Worm (Caenorhabditis elegans) whole organism, L4 larva: Measurements from ENCODE around the gene K09F5.4.

ENCODE experiments used
- R02D3.7 ChIP-seq: fragments of 150-350 bp; sonication (generic microtip); optimal IDR thresholded peaks from 3 replicates; lab custom pipeline; 2014; ENCODE audit warnings: missing biosample characterization, missing genetic modification characterization
- Y75B8A.6 ChIP-seq: fragments of 200-800 bp; sonication (Bioruptor generic); IDR thresholded peaks from 2 replicates; pipeline ENCODE4 v1.3.6; 2022; ENCODE audit warnings: missing genetic modification reagents, missing genetic modification characterization, missing compliant biosample characterization
- ama-1 ChIP-seq: fragments of 150-350 bp; optimal IDR thresholded peaks from 2 replicates; lab custom pipeline; 2014; ENCODE audit warnings: inconsistent platforms, mixed read lengths
- ceh-82 ChIP-seq: sonication (generic microtip); optimal IDR thresholded peaks from 2 replicates; lab custom pipeline; 2017; ENCODE audit warnings: missing biosample characterization, missing genetic modification characterization
- ctbp-1 ChIP-seq: fragments of 200-800 bp; sonication (Bioruptor generic); IDR thresholded peaks from 2 replicates; pipeline ENCODE4 v1.3.6; 2022; ENCODE audit warnings: missing genetic modification reagents, missing genetic modification characterization, missing compliant biosample characterization
- egl-43 ChIP-seq: fragments of 200-800 bp; sonication (Bioruptor generic); IDR thresholded peaks from 2 replicates; pipeline ENCODE4 v1.3.6; 2022; ENCODE audit warnings: missing genetic modification reagents, missing genetic modification characterization, missing compliant biosample characterization
- lim-7 ChIP-seq: fragments of 200-800 bp; sonication (Bioruptor generic); IDR thresholded peaks from 2 replicates; pipeline ENCODE4 v1.3.6; 2022; ENCODE audit warnings: missing genetic modification characterization, missing compliant biosample characterization
- lsy-2 ChIP-seq, 2 experiments: fragments of 150-350 bp in 1 of 2; sonication (generic microtip) in 1 of 2; optimal IDR thresholded peaks; 2 replicates each; lab custom pipeline; 2014 to 2017; ENCODE audit warnings: missing biosample characterization in 2 of 2, missing genetic modification characterization in 2 of 2
- madf-9 ChIP-seq: fragments of 200-800 bp; sonication (Bioruptor generic); conservative IDR thresholded peaks from 2 replicates; pipeline ENCODE4 v1.3.6; 2022; ENCODE audit warnings: missing genetic modification reagents, missing genetic modification characterization, missing compliant biosample characterization
- mdt-29 ChIP-seq: fragments of 200-800 bp; sonication (Bioruptor generic); IDR thresholded peaks from 2 replicates; pipeline ENCODE4 v1.3.6; 2022; ENCODE audit warnings: missing genetic modification reagents, missing genetic modification characterization, missing compliant biosample characterization
- mxl-3 ChIP-seq: fragments of 200-800 bp; sonication (Bioruptor generic); optimal IDR thresholded peaks from 2 replicates; lab custom pipeline; 2018; ENCODE audit warnings: mild to moderate bottlenecking, missing genetic modification characterization, missing compliant biosample characterization
- nhr-11 ChIP-seq: fragments of 150-350 bp; optimal IDR thresholded peaks from 2 replicates; lab custom pipeline; 2014; ENCODE audit warnings: missing biosample characterization, missing genetic modification characterization
- spr-3 ChIP-seq: fragments of 200-800 bp; sonication (Bioruptor generic); optimal IDR thresholded peaks from 2 replicates; lab custom pipeline; 2018; ENCODE audit warnings: mild to moderate bottlenecking, missing genetic modification characterization, missing compliant biosample characterization

ce11 chrX:7752770-7753169 lies 42.2 kb upstream of the K09F5.4 start, which contains the start of gene deg-1:
- TF ChIP-seq spr-3, result no peak
- TF ChIP-seq ama-1 (lab: Kevin White, UChicago), result no peak
- TF ChIP-seq R02D3.7 (tag; lab: Kevin White, UChicago), result no peak
- TF ChIP-seq mxl-3 (GFP tag; lab: Kevin White, UChicago), result no peak
- no peak for TF ChIP-seq ceh-82
- no peak for TF ChIP-seq ctbp-1
- no peak for TF ChIP-seq Y75B8A.6
- no peak for TF ChIP-seq mdt-29 (GFP tag; lab: Robert Waterston, UW)
- no peak for TF ChIP-seq lim-7 (GFP tag; lab: Robert Waterston, UW)
- TF ChIP-seq nhr-11 (tag; lab: Kevin White, UChicago), result no peak
- TF ChIP-seq madf-9 (GFP tag; lab: Robert Waterston, UW), result no peak
- no peak for TF ChIP-seq lsy-2 (tag; optimal IDR thresholded peaks at IDR 0.05; lab: Kevin White, UChicago)
- TF ChIP-seq egl-43, result no peak
